Worm (Caenorhabditis elegans) whole organism, L4 larva: ENCODE results near the gene C09G9.8.

Experiments
- D1046.2 ChIP-seq: fragments of 200-800 bp; sonication (Bioruptor generic); IDR thresholded peaks from 2 replicates; pipeline ENCODE4 v1.3.6; 2022; ENCODE audit warnings: missing genetic modification characterization, missing compliant biosample characterization
- F37D6.2 ChIP-seq: sonication (generic microtip); optimal IDR thresholded peaks from 2 replicates; lab custom pipeline; 2016; ENCODE audit warnings: mild to moderate bottlenecking, missing genetic modification characterization, missing compliant biosample characterization
- Y105C5A.15 ChIP-seq: fragments of 200-800 bp; sonication (Bioruptor generic); IDR thresholded peaks from 2 replicates; pipeline ENCODE4 v1.3.6; 2022; ENCODE audit warnings: missing genetic modification characterization, missing compliant biosample characterization
- Y5F2A.4 ChIP-seq: fragments of 200-800 bp; sonication (Bioruptor generic); optimal IDR thresholded peaks from 2 replicates; lab custom pipeline; 2018; ENCODE audit warnings: mild to moderate bottlenecking, missing genetic modification characterization, missing compliant biosample characterization
- ZK546.5 ChIP-seq, 2 experiments: sonication (generic microtip); optimal IDR thresholded peaks; 2 replicates each; lab custom pipeline; 2017; ENCODE audit warnings: missing biosample characterization in 2 of 2, missing genetic modification characterization in 2 of 2
- aha-1 ChIP-seq: fragments of 150-350 bp; peaks from one replicate; lab custom pipeline; 2014; ENCODE audit warnings: missing biosample characterization, missing genetic modification characterization
- ama-1 ChIP-seq: fragments of 150-350 bp; optimal IDR thresholded peaks from 2 replicates; lab custom pipeline; 2014; ENCODE audit warnings: inconsistent platforms, mixed read lengths
- arid-1 ChIP-seq: fragments of 200-800 bp; sonication (Bioruptor generic); conservative IDR thresholded peaks from 2 replicates; pipeline ENCODE4 v1.3.6; 2022; ENCODE audit warnings: missing genetic modification reagents, missing genetic modification characterization, missing compliant biosample characterization
- ceh-28 ChIP-seq: fragments of 150-350 bp; optimal IDR thresholded peaks from 2 replicates; lab custom pipeline; 2014; ENCODE audit warnings: missing biosample characterization, missing genetic modification reagents, missing genetic modification characterization
- ceh-82 ChIP-seq: sonication (generic microtip); optimal IDR thresholded peaks from 2 replicates; lab custom pipeline; 2017; ENCODE audit warnings: missing biosample characterization, missing genetic modification characterization
- ctbp-1 ChIP-seq: fragments of 200-800 bp; sonication (Bioruptor generic); IDR thresholded peaks from 2 replicates; pipeline ENCODE4 v1.3.6; 2022; ENCODE audit warnings: missing genetic modification reagents, missing genetic modification characterization, missing compliant biosample characterization
- daf-12 ChIP-seq: fragments of 150-350 bp; optimal IDR thresholded peaks from 2 replicates; lab custom pipeline; 2014; ENCODE audit warnings: missing biosample characterization, missing genetic modification reagents, missing genetic modification characterization
- daf-16 ChIP-seq, 3 experiments: sonication (generic microtip); optimal IDR thresholded peaks; 2 replicates each; lab custom pipeline; 2016 to 2017; ENCODE audit warnings: missing genetic modification characterization in 3 of 3, missing genetic modification reagents in 3 of 3, mild to moderate bottlenecking in 2 of 3, missing compliant biosample characterization in 2 of 3, missing biosample characterization in 1 of 3, moderate library complexity in 1 of 3
- daf-8 ChIP-seq: fragments of 200-800 bp; sonication (Bioruptor generic); IDR thresholded peaks from 2 replicates; pipeline ENCODE4 v1.3.6; 2022; ENCODE audit warnings: missing genetic modification characterization, missing compliant biosample characterization
- dmd-8 ChIP-seq: fragments of 200-800 bp; sonication (Bioruptor generic); IDR thresholded peaks from 2 replicates; pipeline ENCODE4 v1.3.6; 2022; ENCODE audit warnings: missing genetic modification characterization, missing compliant biosample characterization
- dmd-9 ChIP-seq: fragments of 200-800 bp; sonication (Bioruptor generic); IDR thresholded peaks from 2 replicates; pipeline ENCODE4 v1.3.6; 2022; ENCODE audit warnings: missing genetic modification reagents, missing genetic modification characterization, missing compliant biosample characterization
- dpl-1 ChIP-seq: fragments of 150-350 bp; optimal IDR thresholded peaks from 2 replicates; lab custom pipeline; 2014; ENCODE audit warnings: missing biosample characterization, missing genetic modification reagents, missing genetic modification characterization
- dve-1 ChIP-seq: sonication (generic microtip); optimal IDR thresholded peaks from 2 replicates; lab custom pipeline; 2017; ENCODE audit warnings: antibody characterized with exemption, mild to moderate bottlenecking, missing genetic modification characterization, missing compliant biosample characterization; ENCODE audit not compliant: insufficient read depth
- egl-43 ChIP-seq: fragments of 200-800 bp; sonication (Bioruptor generic); IDR thresholded peaks from 2 replicates; pipeline ENCODE4 v1.3.6; 2022; ENCODE audit warnings: missing genetic modification reagents, missing genetic modification characterization, missing compliant biosample characterization
- fkh-10 ChIP-seq: fragments of 150-350 bp; optimal IDR thresholded peaks from 2 replicates; lab custom pipeline; 2014; ENCODE audit warnings: missing biosample characterization, missing genetic modification reagents, missing genetic modification characterization
- fos-1 ChIP-seq: fragments of 150-350 bp; optimal IDR thresholded peaks from 2 replicates; lab custom pipeline; 2014; ENCODE audit warnings: missing biosample characterization, missing genetic modification characterization
- gei-8 ChIP-seq: fragments of 200-800 bp; sonication (Bioruptor generic); optimal IDR thresholded peaks from 2 replicates; lab custom pipeline; 2018; ENCODE audit warnings: mild to moderate bottlenecking, missing genetic modification characterization, missing compliant biosample characterization
- hlh-30 ChIP-seq: sonication (generic microtip); optimal IDR thresholded peaks from 2 replicates; lab custom pipeline; 2017; ENCODE audit warnings: antibody characterized with exemption, mild to moderate bottlenecking, missing genetic modification characterization, missing compliant biosample characterization; ENCODE audit not compliant: insufficient read depth
- jun-1 ChIP-seq: fragments of 150-350 bp; optimal IDR thresholded peaks from 2 replicates; lab custom pipeline; 2014; ENCODE audit warnings: missing biosample characterization, missing genetic modification reagents, missing genetic modification characterization
- lim-7 ChIP-seq: fragments of 200-800 bp; sonication (Bioruptor generic); IDR thresholded peaks from 2 replicates; pipeline ENCODE4 v1.3.6; 2022; ENCODE audit warnings: missing genetic modification characterization, missing compliant biosample characterization
- lin-1 ChIP-seq: fragments of 200-800 bp; sonication (Bioruptor generic); IDR thresholded peaks from 2 replicates; pipeline ENCODE4 v1.3.6; 2022; ENCODE audit warnings: missing genetic modification reagents, missing genetic modification characterization, missing compliant biosample characterization
- lin-13 ChIP-seq: fragments of 150-350 bp; optimal IDR thresholded peaks from 2 replicates; lab custom pipeline; 2014; ENCODE audit warnings: missing biosample characterization, missing genetic modification reagents, missing genetic modification characterization
- lin-15B ChIP-seq: fragments of 150-350 bp; sonication (generic microtip); optimal IDR thresholded peaks from 3 replicates; lab custom pipeline; 2014; ENCODE audit warnings: missing biosample characterization, missing genetic modification characterization
- lin-38 ChIP-seq: fragments of 200-800 bp; sonication (Bioruptor generic); IDR thresholded peaks from 2 replicates; pipeline ENCODE4 v1.3.6; 2022; ENCODE audit warnings: missing genetic modification reagents, missing genetic modification characterization, missing compliant biosample characterization
- lin-39 ChIP-seq: fragments of 150-350 bp; optimal IDR thresholded peaks from 2 replicates; lab custom pipeline; 2014; ENCODE audit warnings: missing biosample characterization, missing genetic modification reagents, missing genetic modification characterization
- lir-3 ChIP-seq: sonication (generic microtip); optimal IDR thresholded peaks from 2 replicates; lab custom pipeline; 2016; ENCODE audit warnings: mild to moderate bottlenecking, missing genetic modification characterization, missing compliant biosample characterization
- madf-9 ChIP-seq: fragments of 200-800 bp; sonication (Bioruptor generic); conservative IDR thresholded peaks from 2 replicates; pipeline ENCODE4 v1.3.6; 2022; ENCODE audit warnings: missing genetic modification reagents, missing genetic modification characterization, missing compliant biosample characterization
- mdt-29 ChIP-seq: fragments of 200-800 bp; sonication (Bioruptor generic); IDR thresholded peaks from 2 replicates; pipeline ENCODE4 v1.3.6; 2022; ENCODE audit warnings: missing genetic modification reagents, missing genetic modification characterization, missing compliant biosample characterization
- mep-1 ChIP-seq: fragments of 150-350 bp; sonication (generic microtip); optimal IDR thresholded peaks from 3 replicates; lab custom pipeline; 2014; ENCODE audit warnings: missing biosample characterization, missing genetic modification characterization
- mxl-2 ChIP-seq: fragments of 200-800 bp; sonication (Bioruptor generic); conservative IDR thresholded peaks from 2 replicates; pipeline ENCODE4 v1.3.6; 2022; ENCODE audit warnings: missing genetic modification reagents, missing genetic modification characterization, missing compliant biosample characterization
- nhr-10 ChIP-seq: fragments of 150-350 bp; optimal IDR thresholded peaks from 2 replicates; lab custom pipeline; 2014; ENCODE audit warnings: missing biosample characterization, missing genetic modification characterization
- nhr-102 ChIP-seq: sonication (generic microtip); optimal IDR thresholded peaks from 2 replicates; lab custom pipeline; 2016; ENCODE audit warnings: mild to moderate bottlenecking, missing genetic modification characterization, moderate library complexity, missing compliant biosample characterization
- nhr-41 ChIP-seq: fragments of 200-800 bp; sonication (Bioruptor generic); IDR thresholded peaks from 2 replicates; pipeline ENCODE4 v1.3.6; 2022; ENCODE audit warnings: missing genetic modification reagents, missing genetic modification characterization, missing compliant biosample characterization
- nhr-48 ChIP-seq: sonication (generic microtip); optimal IDR thresholded peaks from 2 replicates; lab custom pipeline; 2016; ENCODE audit warnings: mild to moderate bottlenecking, missing genetic modification characterization, missing compliant biosample characterization
- php-3 ChIP-seq: fragments of 200-800 bp; sonication (Bioruptor generic); IDR thresholded peaks from 2 replicates; pipeline ENCODE4 v1.3.6; 2022; ENCODE audit warnings: missing genetic modification reagents, missing genetic modification characterization, missing compliant biosample characterization
- rbr-2 ChIP-seq: sonication (generic microtip); optimal IDR thresholded peaks from 2 replicates; lab custom pipeline; 2016; ENCODE audit warnings: missing genotype, missing genetic modification characterization, missing compliant biosample characterization
- saeg-2 ChIP-seq: fragments of 200-800 bp; sonication (Bioruptor generic); IDR thresholded peaks from 2 replicates; pipeline ENCODE4 v1.3.6; 2022; ENCODE audit warnings: missing genetic modification reagents, missing genetic modification characterization, missing compliant biosample characterization
- sdz-12 ChIP-seq: fragments of 200-800 bp; sonication (Bioruptor generic); optimal IDR thresholded peaks from 2 replicates; lab custom pipeline; 2018; ENCODE audit warnings: mild to moderate bottlenecking, missing genetic modification characterization, missing compliant biosample characterization
- snpc-4 ChIP-seq: fragments of 150-350 bp; optimal IDR thresholded peaks from 2 replicates; lab custom pipeline; 2014; ENCODE audit warnings: missing biosample characterization, missing genetic modification characterization
- spr-1 ChIP-seq: sonication (generic microtip); optimal IDR thresholded peaks from 2 replicates; lab custom pipeline; 2016; ENCODE audit warnings: mild to moderate bottlenecking, missing genetic modification characterization, missing compliant biosample characterization
- spr-3 ChIP-seq: fragments of 200-800 bp; sonication (Bioruptor generic); optimal IDR thresholded peaks from 2 replicates; lab custom pipeline; 2018; ENCODE audit warnings: mild to moderate bottlenecking, missing genetic modification characterization, missing compliant biosample characterization
- unc-130 ChIP-seq: sonication (generic microtip); optimal IDR thresholded peaks from 2 replicates; lab custom pipeline; 2016; ENCODE audit warnings: missing genetic modification reagents, missing genetic modification characterization, missing compliant biosample characterization
- unc-39 ChIP-seq: sonication (generic microtip); optimal IDR thresholded peaks from 2 replicates; lab custom pipeline; 2017; ENCODE audit warnings: missing biosample characterization, missing genetic modification characterization
- unc-62 ChIP-seq, 3 experiments: fragments of 150-350 bp in 1 of 3; sonication (generic microtip); optimal IDR thresholded peaks in 2 of 3; peaks in 1 of 3; 1 replicate in 1 of 3; 2 replicates in 2 of 3; lab custom pipeline; 2014 to 2017; ENCODE audit warnings: missing biosample characterization in 3 of 3, missing genetic modification characterization in 3 of 3, missing genetic modification reagents in 3 of 3, missing genotype in 1 of 3
- vab-7 ChIP-seq: fragments of 200-800 bp; sonication (Bioruptor generic); IDR thresholded peaks from 2 replicates; pipeline ENCODE4 v1.3.6; 2022; ENCODE audit warnings: missing genetic modification reagents, missing genetic modification characterization, missing compliant biosample characterization
- zfp-2 ChIP-seq: sonication (generic microtip); optimal IDR thresholded peaks from 2 replicates; lab custom pipeline; 2016; ENCODE audit warnings: mild to moderate bottlenecking, missing genetic modification characterization, missing compliant biosample characterization
- ztf-7 ChIP-seq: fragments of 150-350 bp; optimal IDR thresholded peaks from 2 replicates; lab custom pipeline; 2014; ENCODE audit warnings: missing biosample characterization, missing genetic modification characterization

Gene C09G9.8

ce11 chrIV:8893746-8894145, 12.5 kb downstream of the C09G9.8 start, which contains the start of gene rad-54.L2 (continued):
- TF ChIP-seq rbr-2 (tag; lab: Kevin White, UChicago): peak; percentile 60
- peak; percentile 59 for TF ChIP-seq dpl-1 (GFP tag; lab: Kevin White, UChicago)
- peak; percentile 72 for TF ChIP-seq ama-1
- TF ChIP-seq nhr-41 (GFP tag; lab: Robert Waterston, UW): no peak
- TF ChIP-seq lin-39: no peak
- no peak for TF ChIP-seq ZK546.5 (tag; optimal IDR thresholded peaks at IDR 0.05; lab: Kevin White, UChicago)
- TF ChIP-seq fos-1 (tag; lab: Kevin White, UChicago): no peak
- TF ChIP-seq jun-1: no peak
- peak; percentile 95 for TF ChIP-seq hlh-30
- no peak for TF ChIP-seq saeg-2 (GFP tag; lab: Robert Waterston, UW)
- no peak for TF ChIP-seq daf-8 (GFP tag; lab: Robert Waterston, UW)
- TF ChIP-seq nhr-102 (tag; lab: Kevin White, UChicago): peak; percentile 32
- no peak for TF ChIP-seq aha-1 (tag; lab: Kevin White, UChicago)
- TF ChIP-seq php-3 (GFP tag; lab: Robert Waterston, UW): no peak
- no peak for TF ChIP-seq unc-39 (tag; lab: Kevin White, UChicago)
- peak; percentile 1 for TF ChIP-seq fkh-10
- no peak for TF ChIP-seq vab-7 (GFP tag; lab: Robert Waterston, UW)
- peak; percentile 87 for TF ChIP-seq lin-38 (GFP tag; lab: Robert Waterston, UW)
- TF ChIP-seq D1046.2 (GFP tag; lab: Robert Waterston, UW): no peak
- TF ChIP-seq Y105C5A.15: no peak
- peak; percentile 24 for TF ChIP-seq unc-130 (GFP tag; lab: Kevin White, UChicago)
- no peak for TF ChIP-seq ceh-82 (tag; lab: Kevin White, UChicago)
- TF ChIP-seq gei-8 (GFP tag; lab: Kevin White, UChicago): no peak
- TF ChIP-seq ctbp-1: no peak
- no peak for TF ChIP-seq lir-3 (tag; lab: Kevin White, UChicago)
- TF ChIP-seq Y5F2A.4: no peak
- no peak for TF ChIP-seq lin-1 (GFP tag; lab: Robert Waterston, UW)
- no peak for TF ChIP-seq unc-62 (GFP tag; optimal IDR thresholded peaks at IDR 0.05 in 1 of 2; lab: Kevin White, UChicago)
- no peak for TF ChIP-seq unc-62 (tag; optimal IDR thresholded peaks at IDR 0.05; lab: Kevin White, UChicago)
- no peak for TF ChIP-seq ceh-28
- no peak for TF ChIP-seq F37D6.2 (tag; lab: Kevin White, UChicago)
- TF ChIP-seq daf-16 (GFP tag; optimal IDR thresholded peaks at IDR 0.05; lab: Kevin White, UChicago): peak in 1 of 2 experiments; percentile 24
- peak; percentile 88 for TF ChIP-seq daf-16 (tag; optimal IDR thresholded peaks at IDR 0.05; lab: Kevin White, UChicago)
- TF ChIP-seq dve-1 (tag; lab: Kevin White, UChicago): peak; percentile 81
- TF ChIP-seq sdz-12 (GFP tag; lab: Kevin White, UChicago): no peak
- TF ChIP-seq egl-43 (GFP tag; lab: Robert Waterston, UW): no peak
- TF ChIP-seq arid-1 (GFP tag; lab: Robert Waterston, UW): peak; percentile 53; the same call in 1 of the 2 replicates
- TF ChIP-seq mxl-2 (GFP tag; lab: Robert Waterston, UW): no peak
- no peak for TF ChIP-seq dmd-8 (GFP tag; lab: Robert Waterston, UW)
- TF ChIP-seq daf-12 (tag; lab: Kevin White, UChicago): no peak
- TF ChIP-seq lin-15B: peak; percentile 15
- peak; percentile 5 for TF ChIP-seq ztf-7 (tag; lab: Kevin White, UChicago)
- peak; percentile 76 for TF ChIP-seq mep-1 (tag; lab: Kevin White, UChicago)
- no peak for TF ChIP-seq zfp-2 (tag; lab: Kevin White, UChicago)
- TF ChIP-seq snpc-4: no peak
- TF ChIP-seq madf-9 (GFP tag; lab: Robert Waterston, UW): no peak
- TF ChIP-seq spr-1 (tag; lab: Kevin White, UChicago): no peak
- TF ChIP-seq mdt-29 (GFP tag; lab: Robert Waterston, UW): no peak
- TF ChIP-seq nhr-10 (tag; lab: Kevin White, UChicago): no peak
- no peak for TF ChIP-seq dmd-9 (GFP tag; lab: Robert Waterston, UW)
- no peak for TF ChIP-seq lim-7 (GFP tag; lab: Robert Waterston, UW)
- TF ChIP-seq spr-3: no peak
- peak; percentile 35 for TF ChIP-seq nhr-48 (tag; lab: Kevin White, UChicago)
- peak; percentile 4 for TF ChIP-seq lin-13 (GFP tag; lab: Kevin White, UChicago)
